Worm (Caenorhabditis elegans) whole organism, L4 larva: ENCODE results near the gene fbxl-2.
A peak's percentile ranks its signal among the peaks of the same experiment; 100 is the strongest.

Experiments
- D1046.2 ChIP-seq: fragments of 200-800 bp; sonication (Bioruptor generic); IDR thresholded peaks from 2 replicates; pipeline ENCODE4 v1.3.6; 2022; ENCODE audit warnings: missing genetic modification characterization, missing compliant biosample characterization
- F10B5.3 ChIP-seq: sonication (generic microtip); optimal IDR thresholded peaks from 2 replicates; lab custom pipeline; 2016; ENCODE audit warnings: mild to moderate bottlenecking, missing genetic modification characterization, missing compliant biosample characterization
- F26F4.8 ChIP-seq: fragments of 200-800 bp; sonication (Bioruptor generic); conservative IDR thresholded peaks from 2 replicates; pipeline ENCODE4 v1.3.6; 2022; ENCODE audit warnings: missing genetic modification characterization, missing compliant biosample characterization
- F37D6.2 ChIP-seq: sonication (generic microtip); optimal IDR thresholded peaks from 2 replicates; lab custom pipeline; 2016; ENCODE audit warnings: mild to moderate bottlenecking, missing genetic modification characterization, missing compliant biosample characterization
- F44E2.7 ChIP-seq: fragments of 200-800 bp; sonication (Bioruptor generic); IDR thresholded peaks from 2 replicates; pipeline ENCODE4 v2.1.2; 2022; ENCODE audit warnings: missing genetic modification characterization, missing compliant biosample characterization
- Y48G9A.11 ChIP-seq: fragments of 200-800 bp; sonication (Bioruptor generic); IDR thresholded peaks from 2 replicates; pipeline ENCODE4 v1.3.6; 2022; ENCODE audit warnings: missing genetic modification reagents, missing genetic modification characterization, missing compliant biosample characterization
- Y5F2A.4 ChIP-seq: fragments of 200-800 bp; sonication (Bioruptor generic); optimal IDR thresholded peaks from 2 replicates; lab custom pipeline; 2018; ENCODE audit warnings: mild to moderate bottlenecking, missing genetic modification characterization, missing compliant biosample characterization
- ZK337.2 ChIP-seq: fragments of 200-800 bp; sonication (Bioruptor generic); IDR thresholded peaks from 2 replicates; pipeline ENCODE4 v1.3.6; 2022; ENCODE audit warnings: missing genetic modification reagents, missing genetic modification characterization, missing compliant biosample characterization
- ZK546.5 ChIP-seq, 2 experiments: sonication (generic microtip); optimal IDR thresholded peaks; 2 replicates each; lab custom pipeline; 2017; ENCODE audit warnings: missing biosample characterization in 2 of 2, missing genetic modification characterization in 2 of 2
- arid-1 ChIP-seq: fragments of 200-800 bp; sonication (Bioruptor generic); conservative IDR thresholded peaks from 2 replicates; pipeline ENCODE4 v1.3.6; 2022; ENCODE audit warnings: missing genetic modification reagents, missing genetic modification characterization, missing compliant biosample characterization
- ceh-20 ChIP-seq: fragments of 200-800 bp; sonication (Bioruptor generic); IDR thresholded peaks from 2 replicates; pipeline ENCODE4 v1.3.6; 2022; ENCODE audit warnings: missing genetic modification reagents, missing genetic modification characterization, missing compliant biosample characterization
- ctbp-1 ChIP-seq: fragments of 200-800 bp; sonication (Bioruptor generic); IDR thresholded peaks from 2 replicates; pipeline ENCODE4 v1.3.6; 2022; ENCODE audit warnings: missing genetic modification reagents, missing genetic modification characterization, missing compliant biosample characterization
- dmd-8 ChIP-seq: fragments of 200-800 bp; sonication (Bioruptor generic); IDR thresholded peaks from 2 replicates; pipeline ENCODE4 v1.3.6; 2022; ENCODE audit warnings: missing genetic modification characterization, missing compliant biosample characterization
- dmd-9 ChIP-seq: fragments of 200-800 bp; sonication (Bioruptor generic); IDR thresholded peaks from 2 replicates; pipeline ENCODE4 v1.3.6; 2022; ENCODE audit warnings: missing genetic modification reagents, missing genetic modification characterization, missing compliant biosample characterization
- duxl-1 ChIP-seq: sonication (generic microtip); optimal IDR thresholded peaks from 2 replicates; lab custom pipeline; 2016; ENCODE audit warnings: mild to moderate bottlenecking, missing genetic modification characterization, moderate library complexity, missing compliant biosample characterization; ENCODE audit not compliant: poor library complexity
- egl-27 ChIP-seq: sonication (generic microtip); optimal IDR thresholded peaks from 3 replicates; lab custom pipeline; 2017; ENCODE audit warnings: missing biosample characterization, missing genetic modification reagents, missing genetic modification characterization
- egl-43 ChIP-seq: fragments of 200-800 bp; sonication (Bioruptor generic); IDR thresholded peaks from 2 replicates; pipeline ENCODE4 v1.3.6; 2022; ENCODE audit warnings: missing genetic modification reagents, missing genetic modification characterization, missing compliant biosample characterization
- fkh-10 ChIP-seq: fragments of 150-350 bp; optimal IDR thresholded peaks from 2 replicates; lab custom pipeline; 2014; ENCODE audit warnings: missing biosample characterization, missing genetic modification reagents, missing genetic modification characterization
- fos-1 ChIP-seq: fragments of 150-350 bp; optimal IDR thresholded peaks from 2 replicates; lab custom pipeline; 2014; ENCODE audit warnings: missing biosample characterization, missing genetic modification characterization
- gei-8 ChIP-seq: fragments of 200-800 bp; sonication (Bioruptor generic); optimal IDR thresholded peaks from 2 replicates; lab custom pipeline; 2018; ENCODE audit warnings: mild to moderate bottlenecking, missing genetic modification characterization, missing compliant biosample characterization
- hlh-11 ChIP-seq: fragments of 200-800 bp; sonication (Bioruptor generic); optimal IDR thresholded peaks from 2 replicates; lab custom pipeline; 2018; ENCODE audit warnings: mild to moderate bottlenecking, missing genetic modification characterization, missing compliant biosample characterization
- hlh-30 ChIP-seq: sonication (generic microtip); optimal IDR thresholded peaks from 2 replicates; lab custom pipeline; 2017; ENCODE audit warnings: antibody characterized with exemption, mild to moderate bottlenecking, missing genetic modification characterization, missing compliant biosample characterization; ENCODE audit not compliant: insufficient read depth
- lim-7 ChIP-seq: fragments of 200-800 bp; sonication (Bioruptor generic); IDR thresholded peaks from 2 replicates; pipeline ENCODE4 v1.3.6; 2022; ENCODE audit warnings: missing genetic modification characterization, missing compliant biosample characterization
- lin-13 ChIP-seq: fragments of 150-350 bp; optimal IDR thresholded peaks from 2 replicates; lab custom pipeline; 2014; ENCODE audit warnings: missing biosample characterization, missing genetic modification reagents, missing genetic modification characterization
- lin-29 ChIP-seq: fragments of 200-800 bp; sonication (Bioruptor generic); IDR thresholded peaks from 2 replicates; pipeline ENCODE4 v1.3.6; 2022; ENCODE audit warnings: missing genetic modification reagents, missing genetic modification characterization, missing compliant biosample characterization
- lin-39 ChIP-seq: fragments of 150-350 bp; optimal IDR thresholded peaks from 2 replicates; lab custom pipeline; 2014; ENCODE audit warnings: missing biosample characterization, missing genetic modification reagents, missing genetic modification characterization
- lir-3 ChIP-seq: sonication (generic microtip); optimal IDR thresholded peaks from 2 replicates; lab custom pipeline; 2016; ENCODE audit warnings: mild to moderate bottlenecking, missing genetic modification characterization, missing compliant biosample characterization
- mep-1 ChIP-seq: fragments of 150-350 bp; sonication (generic microtip); optimal IDR thresholded peaks from 3 replicates; lab custom pipeline; 2014; ENCODE audit warnings: missing biosample characterization, missing genetic modification characterization
- mes-2 ChIP-seq: sonication (generic microtip); optimal IDR thresholded peaks from 2 replicates; lab custom pipeline; 2016; ENCODE audit warnings: missing genotype, mild to moderate bottlenecking, missing genetic modification characterization, missing compliant biosample characterization; ENCODE audit not compliant: poor library complexity, severe bottlenecking
- nhr-10 ChIP-seq: fragments of 150-350 bp; optimal IDR thresholded peaks from 2 replicates; lab custom pipeline; 2014; ENCODE audit warnings: missing biosample characterization, missing genetic modification characterization
- nhr-25 ChIP-seq: sonication (generic microtip); optimal IDR thresholded peaks from 2 replicates; lab custom pipeline; 2017; ENCODE audit warnings: missing genetic modification characterization, mild to moderate bottlenecking, missing compliant biosample characterization, antibody characterized with exemption, moderate library complexity, borderline replicate concordance; ENCODE audit not compliant: insufficient read depth
- nhr-28 ChIP-seq: fragments of 150-350 bp; optimal IDR thresholded peaks from 2 replicates; lab custom pipeline; 2014; ENCODE audit warnings: missing biosample characterization, missing genetic modification characterization
- nhr-41 ChIP-seq: fragments of 200-800 bp; sonication (Bioruptor generic); IDR thresholded peaks from 2 replicates; pipeline ENCODE4 v1.3.6; 2022; ENCODE audit warnings: missing genetic modification reagents, missing genetic modification characterization, missing compliant biosample characterization
- nhr-6 ChIP-seq: fragments of 150-350 bp; optimal IDR thresholded peaks from 2 replicates; lab custom pipeline; 2014; ENCODE audit warnings: missing biosample characterization, missing genetic modification characterization
- nhr-77 ChIP-seq: fragments of 150-350 bp; optimal IDR thresholded peaks from 2 replicates; lab custom pipeline; 2014; ENCODE audit warnings: missing biosample characterization, missing genetic modification characterization
- pha-4 ChIP-seq, 2 experiments: fragments of 150-350 bp in 1 of 2; fragments of 200-800 bp in 1 of 2; sonication (Bioruptor generic) in 1 of 2; IDR thresholded peaks in 1 of 2; optimal IDR thresholded peaks in 1 of 2; 2 replicates each; pipeline versions ENCODE4 v1.3.6 to Lab custom; 2014 to 2022; ENCODE audit warnings: missing genetic modification characterization in 2 of 2, missing genetic modification reagents in 2 of 2, missing biosample characterization in 1 of 2, missing compliant biosample characterization in 1 of 2
- rbr-2 ChIP-seq: sonication (generic microtip); optimal IDR thresholded peaks from 2 replicates; lab custom pipeline; 2016; ENCODE audit warnings: missing genotype, missing genetic modification characterization, missing compliant biosample characterization
- saeg-2 ChIP-seq: fragments of 200-800 bp; sonication (Bioruptor generic); IDR thresholded peaks from 2 replicates; pipeline ENCODE4 v1.3.6; 2022; ENCODE audit warnings: missing genetic modification reagents, missing genetic modification characterization, missing compliant biosample characterization
- snpc-1.2 ChIP-seq: fragments of 200-800 bp; sonication (Bioruptor generic); IDR thresholded peaks from 2 replicates; pipeline ENCODE4 v1.3.6; 2022; ENCODE audit warnings: missing genetic modification reagents, missing genetic modification characterization, missing compliant biosample characterization
- snpc-4 ChIP-seq: fragments of 150-350 bp; optimal IDR thresholded peaks from 2 replicates; lab custom pipeline; 2014; ENCODE audit warnings: missing biosample characterization, missing genetic modification characterization
- spr-1 ChIP-seq: sonication (generic microtip); optimal IDR thresholded peaks from 2 replicates; lab custom pipeline; 2016; ENCODE audit warnings: mild to moderate bottlenecking, missing genetic modification characterization, missing compliant biosample characterization
- tag-97 ChIP-seq: fragments of 200-800 bp; sonication (Bioruptor generic); IDR thresholded peaks from 2 replicates; pipeline ENCODE4 v1.3.6; 2022; ENCODE audit warnings: missing genetic modification characterization, missing compliant biosample characterization
- unc-130 ChIP-seq: sonication (generic microtip); optimal IDR thresholded peaks from 2 replicates; lab custom pipeline; 2016; ENCODE audit warnings: missing genetic modification reagents, missing genetic modification characterization, missing compliant biosample characterization
- unc-39 ChIP-seq: sonication (generic microtip); optimal IDR thresholded peaks from 2 replicates; lab custom pipeline; 2017; ENCODE audit warnings: missing biosample characterization, missing genetic modification characterization
- vab-7 ChIP-seq: fragments of 200-800 bp; sonication (Bioruptor generic); IDR thresholded peaks from 2 replicates; pipeline ENCODE4 v1.3.6; 2022; ENCODE audit warnings: missing genetic modification reagents, missing genetic modification characterization, missing compliant biosample characterization
- zag-1 ChIP-seq: fragments of 150-350 bp; optimal IDR thresholded peaks from 2 replicates; lab custom pipeline; 2014; ENCODE audit warnings: missing biosample characterization, missing genetic modification characterization
- zfp-2 ChIP-seq: sonication (generic microtip); optimal IDR thresholded peaks from 2 replicates; lab custom pipeline; 2016; ENCODE audit warnings: mild to moderate bottlenecking, missing genetic modification characterization, missing compliant biosample characterization
- zfp-3 ChIP-seq: fragments of 200-800 bp; sonication (Bioruptor generic); conservative IDR thresholded peaks from 2 replicates; pipeline ENCODE4 v1.3.6; 2022; ENCODE audit warnings: missing genetic modification reagents, missing genetic modification characterization, missing compliant biosample characterization
- zip-2 ChIP-seq: fragments of 150-350 bp; optimal IDR thresholded peaks from 2 replicates; lab custom pipeline; 2014; ENCODE audit warnings: missing biosample characterization, missing genetic modification characterization
- ztf-7 ChIP-seq: fragments of 150-350 bp; optimal IDR thresholded peaks from 2 replicates; lab custom pipeline; 2014; ENCODE audit warnings: missing biosample characterization, missing genetic modification characterization

Gene fbxl-2

DNA sequence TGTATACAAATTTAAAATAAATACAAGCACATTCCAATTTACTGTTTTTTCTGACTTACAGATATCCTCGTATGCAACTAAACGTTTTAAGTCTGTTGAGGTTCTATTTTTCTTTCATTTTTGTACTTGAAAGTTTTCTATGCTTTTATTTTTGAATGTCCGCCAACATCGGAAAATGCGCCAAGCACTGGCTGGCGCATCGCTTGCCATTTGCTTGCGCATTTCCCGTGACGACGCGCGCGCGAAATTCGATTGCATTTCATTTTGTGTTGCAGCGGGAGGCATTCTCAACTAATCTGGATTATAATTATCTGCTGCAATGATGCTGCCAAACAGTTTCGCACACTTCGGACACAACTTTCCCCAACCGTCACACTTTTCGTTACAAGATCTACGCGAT, at the start of gene fbxl-2 (continued):
- TF ChIP-seq nhr-25 (tag; lab: Kevin White, UChicago) (peak; percentile 68), unc-39 (tag; lab: Kevin White, UChicago) (no peak), Y5F2A.4 (GFP tag; lab: Kevin White, UChicago) (peak; percentile 37), arid-1 (GFP tag; lab: Robert Waterston, UW) (peak; percentile 88), snpc-4 (tag; lab: Kevin White, UChicago) (no peak), rbr-2 (tag; lab: Kevin White, UChicago) (peak; percentile 94), nhr-41 (GFP tag; lab: Robert Waterston, UW) (peak; percentile 51; the same call in 1 of the 2 replicates), F26F4.8 (GFP tag; lab: Robert Waterston, UW) (no peak), mes-2 (peak; percentile 97), fos-1 (tag; lab: Kevin White, UChicago) (peak; percentile 3), F44E2.7 (no peak), zag-1 (no peak), tag-97 (GFP tag; lab: Robert Waterston, UW) (no peak), fkh-10 (GFP tag; lab: Kevin White, UChicago) (peak; percentile 96), hlh-11 (tag; lab: Kevin White, UChicago) (peak; percentile 89), lin-39 (tag; lab: Kevin White, UChicago) (no peak), ZK546.5 (tag; optimal IDR thresholded peaks at IDR 0.05; lab: Kevin White, UChicago) (peak in 1 of 2 experiments; percentile 54), F10B5.3 (tag; lab: Kevin White, UChicago) (peak; percentile 83), mep-1 (tag; lab: Kevin White, UChicago) (peak; percentile 95), snpc-1.2 (GFP tag; lab: Robert Waterston, UW) (0 out of 2 replicates have a peak, but pooled peaks have one; percentile 54), F37D6.2 (tag; lab: Kevin White, UChicago) (peak; percentile 92), zfp-3 (GFP tag; lab: Robert Waterston, UW) (peak; percentile 90; the same call in 1 of the 2 replicates), hlh-30 (peak; percentile 90), duxl-1 (tag; lab: Kevin White, UChicago) (peak; percentile 94), lim-7 (peak; percentile 51; the same call in 1 of the 2 replicates), saeg-2 (GFP tag; lab: Robert Waterston, UW) (peak; percentile 84), egl-27 (tag; lab: Kevin White, UChicago) (no peak), D1046.2 (GFP tag; lab: Robert Waterston, UW) (peak; percentile 82; the same call in 1 of the 2 replicates), pha-4 (GFP tag; IDR thresholded peaks at IDR 0.05; lab: Robert Waterston, UW) (no peak), pha-4 (tag; optimal IDR thresholded peaks at IDR 0.05; lab: Kevin White, UChicago) (no peak), zfp-2 (tag; lab: Kevin White, UChicago) (peak; percentile 71), spr-1 (tag; lab: Kevin White, UChicago) (peak; percentile 87), vab-7 (peak; percentile 67; the same call in 1 of the 2 replicates), nhr-28 (peak; percentile 76), ctbp-1 (peak; percentile 85), zip-2 (peak; percentile 28), unc-130 (GFP tag; lab: Kevin White, UChicago) (peak; percentile 71), nhr-6 (tag; lab: Kevin White, UChicago) (peak; percentile 92), dmd-9 (GFP tag; lab: Robert Waterston, UW) (peak; percentile 87), nhr-77 (tag; lab: Kevin White, UChicago) (peak; percentile 94), ceh-20 (peak; percentile 93), ZK337.2 (GFP tag; lab: Robert Waterston, UW) (0 out of 2 replicates have a peak, but pooled peaks have one; percentile 56), egl-43 (GFP tag; lab: Robert Waterston, UW) (peak; percentile 82), Y48G9A.11 (GFP tag; lab: Robert Waterston, UW) (peak; percentile 73), lin-13 (GFP tag; lab: Kevin White, UChicago) (peak; percentile 94), ztf-7 (tag; lab: Kevin White, UChicago) (peak; percentile 84), dmd-8 (0 out of 2 replicates have a peak, but pooled peaks have one; percentile 24), lin-29 (peak; percentile 83), lir-3 (no peak), gei-8 (GFP tag; lab: Kevin White, UChicago) (peak; percentile 41), nhr-10 (no peak)
